Worm (Caenorhabditis elegans): Measurements from ENCODE around the gene T21D12.7.
A peak's percentile ranks its signal among the peaks of the same experiment; 100 is the strongest.

The T21D12.7 gene

DNA sequence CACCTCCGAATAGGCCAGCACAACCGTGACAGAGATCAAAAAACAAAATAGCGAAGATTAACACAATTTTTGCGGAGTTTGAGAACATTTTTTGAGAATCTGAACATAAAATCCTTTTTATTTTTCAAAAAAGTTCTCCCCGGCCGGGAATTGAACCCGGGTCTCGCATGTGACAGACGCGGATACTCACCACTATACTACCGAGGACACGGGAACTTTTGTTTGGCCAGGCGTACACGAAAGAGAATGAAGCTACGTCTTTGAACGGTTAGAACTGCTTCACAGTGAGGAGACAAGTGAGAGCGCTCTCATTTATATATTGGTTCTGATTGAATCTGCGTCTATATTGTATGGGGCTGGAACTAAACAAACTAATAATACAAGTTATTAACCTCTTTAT, 31.2 kb upstream of the T21D12.7 start, which contains the start of gene grl-26 (continued):
- no peak for TF ChIP-seq zag-1 (tag; optimal IDR thresholded peaks at IDR 0.05)
- no peak for TF ChIP-seq ama-1 (optimal IDR thresholded peaks at IDR 0.05)
- TF ChIP-seq nfya-1 (tag; optimal IDR thresholded peaks at IDR 0.05; ENCODE audit: insufficient read depth), result no peak
- no peak for TF ChIP-seq egl-27 (tag; optimal IDR thresholded peaks at IDR 0.05)
- TF ChIP-seq fkh-2 (tag; optimal IDR thresholded peaks at IDR 0.05), result no peak
- TF ChIP-seq fkh-10 (GFP tag; optimal IDR thresholded peaks at IDR 0.05), result no peak
- TF ChIP-seq daf-12 (tag; optimal IDR thresholded peaks at IDR 0.05), result no peak
- no peak for TF ChIP-seq ztf-4 (tag; optimal IDR thresholded peaks at IDR 0.05)
- TF ChIP-seq ceh-28 (tag; optimal IDR thresholded peaks at IDR 0.05), result no peak
- TF ChIP-seq pqm-1 (tag; optimal IDR thresholded peaks at IDR 0.05), result no peak
- peak; percentile 22 for TF ChIP-seq lin-15B (tag; optimal IDR thresholded peaks at IDR 0.05)
- TF ChIP-seq ZK546.5 (tag; optimal IDR thresholded peaks at IDR 0.05), result no peak

DNA sequence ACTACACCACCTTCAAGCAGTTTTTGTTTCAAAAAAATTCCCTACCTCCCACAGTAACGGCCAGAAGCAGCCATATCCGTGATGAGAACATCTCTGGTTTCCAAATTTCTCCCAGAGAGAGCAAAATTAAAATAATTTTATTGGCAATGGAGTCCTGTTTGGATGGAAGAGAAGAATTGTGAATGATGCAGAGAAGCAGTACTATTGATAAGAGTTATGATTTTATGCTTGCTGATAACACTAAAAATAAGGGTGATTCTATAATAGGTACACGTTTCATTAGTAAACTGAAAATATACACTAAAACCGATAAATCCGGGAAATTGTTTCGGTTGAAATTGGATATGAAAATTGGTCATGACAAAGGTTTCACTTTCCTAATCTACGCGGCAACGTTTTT, 29.1 kb upstream of the T21D12.7 start, which contains the start of gene dsc-4:
dsc-4 (minus strand) TSS at position 165 of the 400 bp plus-strand sequence.
- TF ChIP-seq elt-2 (tag; optimal IDR thresholded peaks at IDR 0.05) (peak; percentile 71), R02D3.7 (tag; optimal IDR thresholded peaks at IDR 0.05) (no peak), mml-1 (tag; optimal IDR thresholded peaks at IDR 0.05) (no peak), aly-2 (tag; optimal IDR thresholded peaks at IDR 0.05) (no peak), ztf-11 (tag; optimal IDR thresholded peaks at IDR 0.05) (no peak), ceh-82 (tag; optimal IDR thresholded peaks at IDR 0.05) (no peak)

DNA sequence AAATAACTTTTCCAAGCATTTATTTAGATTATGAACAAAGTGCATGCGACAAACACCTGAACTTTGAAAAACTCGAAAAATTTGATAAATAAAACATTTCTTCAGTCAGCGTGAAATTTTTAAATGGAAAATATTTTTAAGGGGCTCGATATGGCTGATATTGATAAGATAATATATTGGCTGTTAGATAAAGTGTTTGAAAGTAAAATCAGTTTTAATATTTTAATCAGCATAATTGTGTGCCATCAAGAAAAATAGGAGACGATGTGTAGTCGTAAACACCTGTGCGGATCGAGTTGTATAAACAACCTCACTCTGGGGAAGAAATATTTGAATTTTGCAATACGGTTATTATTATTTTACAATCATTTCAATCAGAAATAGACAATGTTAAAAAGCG, 28.4 kb upstream of the T21D12.7 start:
- TF ChIP-seq nfya-1 (tag; optimal IDR thresholded peaks at IDR 0.05; ENCODE audit: insufficient read depth) (no peak), elt-2 (tag; optimal IDR thresholded peaks at IDR 0.05) (peak; percentile 48)

DNA sequence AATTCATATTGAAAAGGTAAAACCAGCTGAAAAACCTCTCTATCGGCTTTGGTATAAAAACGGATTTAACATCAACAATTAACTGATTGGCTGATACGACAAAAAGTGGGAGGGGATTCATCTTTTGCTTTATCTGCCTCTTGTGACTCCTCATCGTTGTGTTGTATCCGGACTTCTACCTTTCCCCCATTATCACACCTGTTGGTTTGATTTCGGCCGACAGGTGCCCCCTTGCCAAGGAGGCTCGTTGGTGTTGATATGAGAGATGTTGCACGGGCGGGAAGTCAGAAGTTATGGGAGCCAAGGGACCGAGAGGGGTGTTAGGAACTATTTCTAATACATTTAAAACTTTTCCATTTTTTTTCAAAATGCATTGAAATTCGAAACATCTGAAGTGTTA, 23.2 kb upstream of the T21D12.7 start:
- TF ChIP-seq ceh-9 (tag; optimal IDR thresholded peaks at IDR 0.05) (no peak), pha-4 (tag; optimal IDR thresholded peaks at IDR 0.05) (no peak), nfya-1 (tag; optimal IDR thresholded peaks at IDR 0.05; ENCODE audit: insufficient read depth) (peak; percentile 28)

DNA sequence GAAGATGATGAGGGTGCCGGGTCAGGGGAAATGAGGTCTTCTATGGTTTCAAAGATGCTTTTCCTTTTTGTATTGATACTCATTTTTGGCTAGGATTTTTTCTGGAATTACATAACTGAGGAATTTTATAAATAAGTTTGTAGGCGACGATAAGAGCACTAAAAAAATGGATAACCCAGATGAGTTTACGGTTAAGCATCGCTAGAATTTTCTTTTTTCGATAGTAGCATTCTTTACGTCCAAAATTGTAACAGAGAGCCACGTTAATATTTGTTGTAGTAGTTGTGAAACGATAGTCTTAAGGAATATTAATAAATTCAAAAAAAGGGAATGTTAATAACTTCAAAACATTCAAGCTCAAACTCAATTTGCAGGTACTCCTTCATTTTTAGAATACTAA, 22.4 kb upstream of the T21D12.7 start, which contains the start of gene snai-1:
snai-1 (minus strand) TSS at position 101 of the 400 bp plus-strand sequence.
- TF ChIP-seq fkh-2 (tag; optimal IDR thresholded peaks at IDR 0.05) (no peak), nfya-1 (tag; optimal IDR thresholded peaks at IDR 0.05; ENCODE audit: insufficient read depth) (no peak), nhr-25 (tag; optimal IDR thresholded peaks at IDR 0.05) (no peak)

DNA sequence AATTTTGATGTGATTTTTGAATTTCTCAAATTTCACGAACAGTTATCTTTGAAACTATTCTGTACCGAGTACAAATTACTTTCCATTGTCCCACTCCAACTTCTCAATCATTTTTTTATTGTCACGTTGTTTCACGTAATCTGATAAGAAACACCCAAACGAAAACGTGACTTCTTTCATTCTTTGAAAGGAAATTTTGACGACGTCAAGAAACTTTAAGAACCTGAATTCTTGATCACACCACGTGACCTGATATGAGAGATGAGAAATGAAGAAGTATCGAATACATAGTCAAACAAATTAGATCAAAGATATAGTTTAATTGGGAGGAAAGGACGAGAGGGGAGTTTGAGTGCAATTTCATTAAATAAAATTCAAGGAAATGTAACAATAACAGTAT, 18.3 kb upstream of the T21D12.7 start:
- TF ChIP-seq nhr-25 (tag; optimal IDR thresholded peaks at IDR 0.05) (peak; percentile 14), nhr-43 (tag; optimal IDR thresholded peaks at IDR 0.05; ENCODE audit: poor library complexity, severe bottlenecking) (peak; percentile 62), nhr-237 (tag; optimal IDR thresholded peaks at IDR 0.05) (no peak)

DNA sequence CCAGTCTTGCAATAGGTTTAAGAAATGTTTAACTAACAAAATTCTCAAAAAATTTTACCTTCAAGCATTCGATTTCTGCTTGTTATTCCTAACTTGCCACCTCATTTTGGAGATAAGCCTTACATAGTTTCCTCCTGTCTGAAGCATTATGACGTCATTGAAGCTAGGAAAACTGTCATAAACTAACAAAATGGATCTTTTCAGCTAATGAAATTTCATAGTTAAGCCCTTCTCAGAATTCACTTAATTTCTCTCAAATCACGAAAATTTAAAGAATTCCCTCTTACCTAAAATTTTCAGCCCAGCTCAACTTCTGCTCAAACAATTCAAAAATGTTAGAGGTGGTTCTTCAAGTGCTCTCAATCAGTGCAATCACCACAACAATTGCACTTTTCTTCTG, 15.9 kb upstream of the T21D12.7 start, which contains the start of gene swt-1:
swt-1 (plus strand) TSS at position 301 of the 400 bp plus-strand sequence.
- no peak for TF ChIP-seq elt-3 (tag; optimal IDR thresholded peaks at IDR 0.05)
- no peak for TF ChIP-seq eor-1 (tag; optimal IDR thresholded peaks at IDR 0.05)
- no peak for TF ChIP-seq nhr-25 (tag; optimal IDR thresholded peaks at IDR 0.05)
- no peak for TF ChIP-seq sea-2 (GFP tag; optimal IDR thresholded peaks at IDR 0.05)
- no peak for TF ChIP-seq ZK546.5 (tag; optimal IDR thresholded peaks at IDR 0.05)
- TF ChIP-seq nhr-76 (tag; optimal IDR thresholded peaks at IDR 0.05), result no peak
- no peak for TF ChIP-seq fkh-10 (GFP tag; optimal IDR thresholded peaks at IDR 0.05)
- no peak for TF ChIP-seq ama-1 (optimal IDR thresholded peaks at IDR 0.05)
- TF ChIP-seq R02D3.7 (tag; optimal IDR thresholded peaks at IDR 0.05), result no peak
- TF ChIP-seq pqm-1 (tag; optimal IDR thresholded peaks at IDR 0.05), result no peak
- TF ChIP-seq nhr-23 (tag; optimal IDR thresholded peaks at IDR 0.05), result no peak
- no peak for TF ChIP-seq ztf-11 (tag; optimal IDR thresholded peaks at IDR 0.05)

DNA sequence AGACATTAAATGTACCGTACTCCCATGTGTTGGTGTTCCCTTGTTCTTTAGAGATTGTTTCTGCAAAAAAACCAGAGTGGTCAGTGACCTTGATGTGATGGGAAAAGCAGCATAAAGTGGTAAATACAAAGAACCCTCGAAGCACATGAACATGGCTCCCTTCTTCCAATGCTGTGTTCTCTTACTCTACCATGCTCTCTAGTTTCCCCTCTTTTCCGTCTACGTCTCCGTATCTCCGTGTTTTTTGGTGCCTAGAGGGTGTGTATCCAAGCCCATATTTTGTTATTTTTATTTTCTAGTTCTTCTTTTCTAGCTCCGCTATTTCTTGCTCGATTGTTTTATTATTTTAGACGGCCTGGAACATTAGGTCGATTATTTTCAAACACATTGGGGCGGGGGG, 15.3 kb upstream of the T21D12.7 start:
- no peak for TF ChIP-seq ZK546.5 (tag; optimal IDR thresholded peaks at IDR 0.05)
- TF ChIP-seq lin-39 (tag; optimal IDR thresholded peaks at IDR 0.05), result peak; percentile 33
- peak; percentile 42 for TF ChIP-seq hmg-11 (tag; optimal IDR thresholded peaks at IDR 0.05)
- no peak for TF ChIP-seq sea-2 (GFP tag; optimal IDR thresholded peaks at IDR 0.05)
- TF ChIP-seq lin-15B (tag; optimal IDR thresholded peaks at IDR 0.05), result peak; percentile 26
- TF ChIP-seq nhr-77 (tag; optimal IDR thresholded peaks at IDR 0.05), result no peak
- TF ChIP-seq nhr-28 (tag; optimal IDR thresholded peaks at IDR 0.05), result no peak
- no peak for TF ChIP-seq mdl-1 (tag; optimal IDR thresholded peaks at IDR 0.05)
- no peak for TF ChIP-seq ztf-11 (tag; optimal IDR thresholded peaks at IDR 0.05)
- no peak for TF ChIP-seq ama-1 (optimal IDR thresholded peaks at IDR 0.05)
- TF ChIP-seq egl-5 (tag; optimal IDR thresholded peaks at IDR 0.05), result peak; percentile 79
- no peak for TF ChIP-seq nhr-76 (tag; optimal IDR thresholded peaks at IDR 0.05)
- peak; percentile 44 for TF ChIP-seq nfya-1 (tag; optimal IDR thresholded peaks at IDR 0.05; ENCODE audit: insufficient read depth)
- TF ChIP-seq nhr-43 (tag; optimal IDR thresholded peaks at IDR 0.05; ENCODE audit: poor library complexity, severe bottlenecking), result peak; percentile 34
- no peak for TF ChIP-seq nhr-23 (tag; optimal IDR thresholded peaks at IDR 0.05)
- no peak for TF ChIP-seq elt-1 (tag; optimal IDR thresholded peaks at IDR 0.05)
- no peak for TF ChIP-seq mml-1 (tag; optimal IDR thresholded peaks at IDR 0.05)
- no peak for TF ChIP-seq fkh-10 (GFP tag; optimal IDR thresholded peaks at IDR 0.05)
- TF ChIP-seq nhr-67 (tag; optimal IDR thresholded peaks at IDR 0.05), result no peak
- TF ChIP-seq ztf-4 (tag; optimal IDR thresholded peaks at IDR 0.05), result no peak
- no peak for TF ChIP-seq nhr-237 (tag; optimal IDR thresholded peaks at IDR 0.05)
